Worm (Caenorhabditis elegans) whole organism, L4/young adult: ENCODE measurements around the gene daf-10.

ENCODE experiments used
- W03F9.2 ChIP-seq: fragments of 150-350 bp; optimal IDR thresholded peaks from 2 replicates; lab custom pipeline; 2014; ENCODE audit warnings: missing biosample characterization, missing genetic modification characterization
- dao-5 ChIP-seq: sonication (generic microtip); optimal IDR thresholded peaks from 2 replicates; lab custom pipeline; 2016; ENCODE audit warnings: missing genotype, missing genetic modification characterization, moderate library complexity, missing compliant biosample characterization
- him-1 ChIP-seq: sonication (generic microtip); optimal IDR thresholded peaks from 2 replicates; lab custom pipeline; 2016; ENCODE audit warnings: missing genotype, missing genetic modification reagents, missing genetic modification characterization, missing compliant biosample characterization

DNA sequence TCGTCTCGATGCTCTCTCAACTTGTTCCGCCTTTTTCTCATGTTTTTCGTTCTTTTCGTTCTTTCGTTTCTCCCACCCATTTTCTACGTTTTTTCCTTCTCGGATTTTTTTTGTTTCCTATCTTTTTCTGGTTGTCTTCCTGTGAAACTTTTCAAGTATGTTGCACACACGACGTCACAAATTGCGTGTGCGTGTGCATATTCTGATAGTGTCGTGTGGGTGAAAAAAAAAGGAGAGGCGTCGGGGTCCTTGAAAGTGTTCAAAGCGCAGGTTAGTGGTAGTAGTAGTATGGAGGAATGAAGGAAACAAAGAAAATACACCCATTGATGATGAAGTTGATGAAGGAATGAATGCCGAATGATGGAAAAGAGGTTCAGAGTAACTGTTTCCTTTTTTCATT, 23.8 kb upstream of the daf-10 start:
- TF ChIP-seq dao-5, result no peak
- TF ChIP-seq W03F9.2 (tag; lab: Kevin White, UChicago), result no peak
- TF ChIP-seq him-1 (tag; lab: Kevin White, UChicago), result no peak
